Fruit fly (Drosophila melanogaster) whole organism, wandering third instar larva: ENCODE results near the gene CG43680.

Experiments
- Abd-B ChIP-seq: fragments of >200 bp; optimal IDR thresholded peaks from 2 replicates; lab custom pipeline; 2017; ENCODE audit warnings: missing biosample characterization, missing genetic modification characterization
- Jra ChIP-seq: sonication (Bioruptor generic); optimal IDR thresholded peaks from 2 replicates; lab custom pipeline; 2016; ENCODE audit warnings: missing biosample characterization, missing genetic modification characterization
- dsf ChIP-seq: sonication (Bioruptor generic); optimal IDR thresholded peaks from 2 replicates; lab custom pipeline; 2016; ENCODE audit warnings: missing biosample characterization, missing genetic modification characterization, borderline replicate concordance
- jim ChIP-seq: fragments of 175-275, 200-325 bp; sonication (Bioruptor generic); optimal IDR thresholded peaks from 2 replicates; lab custom pipeline; 2016; ENCODE audit warnings: missing biosample characterization, mild to moderate bottlenecking, missing genetic modification characterization
- psq ChIP-seq: fragments of 200-800 bp; sonication (Bioruptor generic); optimal IDR thresholded peaks from 3 replicates; lab custom pipeline; 2017; ENCODE audit warnings: missing biosample characterization, mild to moderate bottlenecking, missing genetic modification characterization, moderate library complexity
- sage ChIP-seq: fragments of 200-800 bp; sonication (Bioruptor generic); optimal IDR thresholded peaks from 2 replicates; lab custom pipeline; 2016; ENCODE audit warnings: missing biosample characterization, mild to moderate bottlenecking, missing genetic modification characterization
- usp ChIP-seq: fragments of >200 bp; optimal IDR thresholded peaks from 2 replicates; lab custom pipeline; 2017; ENCODE audit warnings: missing biosample characterization, missing genetic modification characterization

dm6 chr3L:15073680-15074079 is 20.5 kb upstream of the CG43680 start:
- no peak for TF ChIP-seq Abd-B (GFP tag; lab: Kevin White, UChicago)
- no peak for TF ChIP-seq dsf (GFP tag; lab: Kevin White, UChicago)
- no peak for TF ChIP-seq jim (GFP tag; lab: Kevin White, UChicago)
- no peak for TF ChIP-seq psq
- no peak for TF ChIP-seq usp (GFP tag; lab: Kevin White, UChicago)
- no peak for TF ChIP-seq sage (GFP tag; lab: Kevin White, UChicago)
- no peak for TF ChIP-seq Jra (GFP tag; lab: Kevin White, UChicago)
